Fruit fly (Drosophila melanogaster): ENCODE measurements around the gene CG7276.

dm6 chr3L:15514405-15514804 is 16.4 kb downstream of the CG7276 start:
- TF ChIP-seq cyc (GFP tag; optimal IDR thresholded peaks at IDR 0.05) (no peak), Eip78C (GFP tag) (peak; percentile 65), Sox102F (GFP tag; optimal IDR thresholded peaks at IDR 0.05) (no peak), CG3032 (tag; optimal IDR thresholded peaks at IDR 0.05) (no peak), Sox14 (GFP tag; optimal IDR thresholded peaks at IDR 0.05) (peak; percentile 49), Eip93F (GFP tag; optimal IDR thresholded peaks at IDR 0.05) (no peak), Hr39 (GFP tag; optimal IDR thresholded peaks at IDR 0.05) (no peak), CG34406 (GFP tag; optimal IDR thresholded peaks at IDR 0.05) (no peak), OdsH (GFP tag; optimal IDR thresholded peaks at IDR 0.05) (no peak), CG9139 (GFP tag; optimal IDR thresholded peaks at IDR 0.05) (no peak), acj6 (GFP tag; optimal IDR thresholded peaks at IDR 0.05) (no peak), Smox (GFP tag; optimal IDR thresholded peaks at IDR 0.05) (no peak), CG32006 (GFP tag; optimal IDR thresholded peaks at IDR 0.05) (no peak), CG6792 (GFP tag; optimal IDR thresholded peaks at IDR 0.05) (no peak)
